Fruit fly (Drosophila melanogaster) whole organism, embryonic: Measurements from ENCODE around the gene CG13075.

Experiments used
- Atf6 ChIP-seq: fragments of 200-800 bp; sonication (Bioruptor generic); IDR thresholded peaks from 2 replicates; pipeline ENCODE4 v1.3.6; 2022; ENCODE audit warnings: missing biosample characterization, missing genetic modification characterization
- Bgb ChIP-seq: fragments of 200-800 bp; sonication (Bioruptor generic); IDR thresholded peaks from 2 replicates; pipeline ENCODE4 v1.3.6; 2022; ENCODE audit warnings: missing biosample characterization, missing genetic modification characterization; ENCODE audit not compliant: partially characterized antibody
- CG10462 ChIP-seq: fragments of 200-800 bp; sonication (Bioruptor generic); optimal IDR thresholded peaks from 2 replicates; lab custom pipeline; 2016; ENCODE audit warnings: missing biosample characterization, missing genetic modification characterization
- CG10959 ChIP-seq: fragments of 200-800 bp; sonication (Bioruptor generic); IDR thresholded peaks from 2 replicates; pipeline ENCODE4 v1.3.6; 2022; ENCODE audit warnings: missing biosample characterization, missing genetic modification characterization
- CG11695 ChIP-seq: fragments of 200-800 bp; sonication (Bioruptor generic); IDR thresholded peaks from 3 replicates; pipeline ENCODE4 v1.3.6; 2022; ENCODE audit warnings: missing biosample characterization, missing genetic modification characterization
- CG12071 ChIP-seq: fragments of 200-800 bp; sonication (Bioruptor generic); optimal IDR thresholded peaks from 3 replicates; lab custom pipeline; 2018; ENCODE audit warnings: missing biosample characterization, mild to moderate bottlenecking, missing genetic modification characterization
- CG12391 ChIP-seq: fragments of 200-800 bp; sonication (Bioruptor generic); optimal IDR thresholded peaks from 3 replicates; lab custom pipeline; 2018; ENCODE audit warnings: missing biosample characterization, mild to moderate bottlenecking, missing genetic modification characterization, moderate library complexity
- CG13287 ChIP-seq: fragments of 200-800 bp; sonication (Bioruptor generic); IDR thresholded peaks from 2 replicates; pipeline ENCODE4 v1.3.6; 2022; ENCODE audit warnings: missing biosample characterization, missing genetic modification characterization; ENCODE audit not compliant: partially characterized antibody
- CG13424 ChIP-seq: fragments of 200-800 bp; sonication (Bioruptor generic); optimal IDR thresholded peaks from 2 replicates; lab custom pipeline; 2019; ENCODE audit warnings: missing biosample characterization, mild to moderate bottlenecking, missing genetic modification characterization, moderate library complexity
- CG14860 ChIP-seq: fragments of 200-800 bp; sonication (Bioruptor generic); IDR thresholded peaks from 3 replicates; pipeline ENCODE4 v1.3.6; 2022; ENCODE audit warnings: missing biosample characterization, missing genetic modification characterization; ENCODE audit not compliant: partially characterized antibody
- CG17802 ChIP-seq: fragments of 200-800 bp; sonication (Bioruptor generic); optimal IDR thresholded peaks from 2 replicates; lab custom pipeline; 2018; ENCODE audit warnings: missing biosample characterization, mild to moderate bottlenecking, missing genetic modification characterization, moderate library complexity
- CG1792 ChIP-seq: fragments of 200-800 bp; sonication (Bioruptor generic); optimal IDR thresholded peaks from 2 replicates; lab custom pipeline; 2016; ENCODE audit warnings: missing biosample characterization, missing genetic modification characterization
- CG18011 ChIP-seq: fragments of 200-800 bp; sonication (Bioruptor generic); optimal IDR thresholded peaks from 2 replicates; lab custom pipeline; 2017; ENCODE audit warnings: missing biosample characterization, missing genetic modification characterization, mild to moderate bottlenecking, moderate library complexity, missing genotype
- CG18764 ChIP-seq: fragments of 200-800 bp; sonication (Bioruptor generic); optimal IDR thresholded peaks from 3 replicates; lab custom pipeline; 2016; ENCODE audit warnings: missing biosample characterization, missing genetic modification characterization
- CG31388 ChIP-seq: fragments of 200-800 bp; sonication (Bioruptor generic); optimal IDR thresholded peaks from 2 replicates; lab custom pipeline; 2016; ENCODE audit warnings: missing biosample characterization, missing genetic modification characterization
- CG33213 ChIP-seq: fragments of 200-800 bp; sonication (Bioruptor generic); optimal IDR thresholded peaks from 3 replicates; lab custom pipeline; 2016; ENCODE audit warnings: missing biosample characterization, missing genetic modification characterization
- CG34224 ChIP-seq: fragments of 200-800 bp; sonication (Bioruptor generic); IDR thresholded peaks from 3 replicates; pipeline ENCODE4 v1.3.6; 2022; ENCODE audit warnings: missing biosample characterization, missing genetic modification characterization; ENCODE audit not compliant: partially characterized antibody
- CG42726 ChIP-seq: fragments of 200-800 bp; sonication (Bioruptor generic); IDR thresholded peaks from 2 replicates; pipeline ENCODE4 v1.3.6; 2022; ENCODE audit warnings: missing biosample characterization, missing genetic modification characterization; ENCODE audit not compliant: partially characterized antibody
- CG4404 ChIP-seq: fragments of 200-800 bp; sonication (Bioruptor generic); IDR thresholded peaks from 2 replicates; pipeline ENCODE4 v1.3.6; 2022; ENCODE audit warnings: missing biosample characterization, missing genetic modification characterization
- CG5953 ChIP-seq: fragments of 200-800 bp; sonication (Bioruptor generic); IDR thresholded peaks from 2 replicates; pipeline ENCODE4 v1.3.6; 2022; ENCODE audit warnings: missing biosample characterization, missing genetic modification characterization
- CG7271 ChIP-seq: fragments of 200-800 bp; sonication (Bioruptor generic); optimal IDR thresholded peaks from 2 replicates; lab custom pipeline; 2018; ENCODE audit warnings: missing biosample characterization, mild to moderate bottlenecking, missing genetic modification characterization, moderate library complexity
- CG7745 ChIP-seq: fragments of 200-800 bp; sonication (Bioruptor generic); optimal IDR thresholded peaks from 2 replicates; lab custom pipeline; 2018; ENCODE audit warnings: missing biosample characterization, mild to moderate bottlenecking, missing genetic modification characterization, moderate library complexity
- CG8281 ChIP-seq: fragments of 200-800 bp; sonication (Bioruptor generic); optimal IDR thresholded peaks from 2 replicates; lab custom pipeline; 2018; ENCODE audit warnings: missing biosample characterization, mild to moderate bottlenecking, missing genetic modification characterization, moderate library complexity
- CHES-1-like ChIP-seq: fragments of 200-800 bp; sonication (Bioruptor generic); optimal IDR thresholded peaks from 2 replicates; lab custom pipeline; 2016; ENCODE audit warnings: missing biosample characterization, missing genetic modification characterization
- Camta ChIP-seq: fragments of 200-800 bp; sonication (Bioruptor generic); optimal IDR thresholded peaks from 2 replicates; lab custom pipeline; 2016; ENCODE audit warnings: missing biosample characterization, missing genetic modification characterization
- Dip2 ChIP-seq: fragments of 200-800 bp; sonication (Bioruptor generic); IDR thresholded peaks from 2 replicates; pipeline ENCODE4 v1.3.6; 2022; ENCODE audit warnings: missing biosample characterization, missing genetic modification characterization
- GATAe ChIP-seq: fragments of 200-800 bp; sonication (Bioruptor generic); conservative IDR thresholded peaks from 2 replicates; pipeline ENCODE4 v1.3.6; 2022; ENCODE audit warnings: missing biosample characterization, missing genetic modification characterization
- Hand ChIP-seq: fragments of 200-800 bp; sonication (Bioruptor generic); optimal IDR thresholded peaks from 2 replicates; lab custom pipeline; 2017; ENCODE audit warnings: mild to moderate bottlenecking, missing biosample characterization, missing genetic modification reagents, missing genetic modification characterization
- MBD-R2 ChIP-seq: fragments of 200-800 bp; sonication (Bioruptor generic); IDR thresholded peaks from 2 replicates; pipeline ENCODE4 v1.3.6; 2022; ENCODE audit warnings: missing biosample characterization, missing genetic modification characterization
- NC2α ChIP-seq: fragments of 200-800 bp; sonication (Bioruptor generic); optimal IDR thresholded peaks from 2 replicates; lab custom pipeline; 2016; ENCODE audit warnings: missing biosample characterization, missing genetic modification characterization
- Opbp ChIP-seq: fragments of 200-800 bp; sonication (Bioruptor generic); IDR thresholded peaks from 3 replicates; pipeline ENCODE4 v1.3.6; 2022; ENCODE audit warnings: missing biosample characterization, missing genetic modification characterization; ENCODE audit not compliant: partially characterized antibody
- Poxn ChIP-seq: fragments of 200-800 bp; sonication (Bioruptor generic); IDR thresholded peaks from 2 replicates; pipeline ENCODE4 v1.3.6; 2022; ENCODE audit warnings: missing biosample characterization, missing genetic modification characterization
- Rfx ChIP-seq: fragments of 200-800 bp; sonication (Bioruptor generic); IDR thresholded peaks from 2 replicates; pipeline ENCODE4 v1.3.6; 2022; ENCODE audit warnings: missing biosample characterization, missing genetic modification characterization
- Sin3A ChIP-seq: fragments of >200 bp; optimal IDR thresholded peaks from 2 replicates; lab custom pipeline; 2018
- Sox100B ChIP-seq: fragments of 200-800 bp; sonication (Bioruptor generic); optimal IDR thresholded peaks from 3 replicates; lab custom pipeline; 2018; ENCODE audit warnings: missing biosample characterization, mild to moderate bottlenecking, missing genetic modification characterization
- Xrp1 ChIP-seq: fragments of 200-800 bp; sonication (Bioruptor generic); IDR thresholded peaks from 2 replicates; pipeline ENCODE4 v1.3.6; 2022; ENCODE audit warnings: missing biosample characterization, missing genetic modification characterization
- cad ChIP-seq: fragments of >200 bp; optimal IDR thresholded peaks from 2 replicates; lab custom pipeline; 2017; ENCODE audit warnings: missing biosample characterization, missing genetic modification characterization
- crol ChIP-seq: fragments of 200-800 bp; sonication (Bioruptor generic); IDR thresholded peaks from 2 replicates; pipeline ENCODE4 v1.3.6; 2022; ENCODE audit warnings: missing biosample characterization, missing genetic modification characterization
- fu2 ChIP-seq: fragments of 200-800 bp; sonication (Bioruptor generic); optimal IDR thresholded peaks from 2 replicates; lab custom pipeline; 2016; ENCODE audit warnings: missing biosample characterization, missing genetic modification characterization
- kah ChIP-seq: fragments of 200-800 bp; sonication (Bioruptor generic); optimal IDR thresholded peaks from 2 replicates; lab custom pipeline; 2018; ENCODE audit warnings: missing biosample characterization, mild to moderate bottlenecking, missing genetic modification characterization
- lilli ChIP-seq: fragments of 200-800 bp; sonication (Bioruptor generic); optimal IDR thresholded peaks from 3 replicates; lab custom pipeline; 2016; ENCODE audit warnings: missing biosample characterization, missing genetic modification characterization
- org-1 ChIP-seq: fragments of 200-800 bp; sonication (Bioruptor generic); optimal IDR thresholded peaks from 2 replicates; lab custom pipeline; 2017; ENCODE audit warnings: missing biosample characterization, missing genetic modification characterization
- pan ChIP-seq, 4 experiments: fragments of >200 bp in 3 of 4; fragments of 200-800 bp in 1 of 4; sonication (Bioruptor generic) in 1 of 4; optimal IDR thresholded peaks in 3 of 4; IDR thresholded peaks in 1 of 4; 2 replicates each; pipeline versions ENCODE4 v1.3.6 to Lab custom; 2017 to 2022; ENCODE audit warnings: missing biosample characterization in 2 of 4, missing genetic modification characterization in 2 of 4, mixed read lengths in 1 of 4
- pho ChIP-seq: fragments of 200-800 bp; sonication (Bioruptor generic); optimal IDR thresholded peaks from 2 replicates; lab custom pipeline; 2016; ENCODE audit warnings: missing biosample characterization, missing genetic modification characterization
- sd ChIP-seq: fragments of 200-800 bp; sonication (Bioruptor generic); optimal IDR thresholded peaks from 3 replicates; lab custom pipeline; 2018; ENCODE audit warnings: missing biosample characterization, mild to moderate bottlenecking, missing genetic modification characterization, moderate library complexity
- seq ChIP-seq: fragments of 200-800 bp; sonication (Bioruptor generic); IDR thresholded peaks from 2 replicates; pipeline ENCODE4 v1.3.6; 2022; ENCODE audit warnings: missing biosample characterization, missing genetic modification characterization
- sr ChIP-seq: fragments of 200-800 bp; sonication (Bioruptor generic); IDR thresholded peaks from 3 replicates; pipeline ENCODE4 v1.3.6; 2022; ENCODE audit warnings: missing biosample characterization, missing genetic modification characterization
- ssp ChIP-seq: fragments of 200-800 bp; sonication (Bioruptor generic); IDR thresholded peaks from 2 replicates; pipeline ENCODE4 v1.3.6; 2022; ENCODE audit warnings: missing biosample characterization, missing genetic modification characterization
- zfh1 ChIP-seq: fragments of 200-800 bp; sonication (Bioruptor generic); IDR thresholded peaks from 3 replicates; pipeline ENCODE4 v1.3.6; 2022; ENCODE audit warnings: missing biosample characterization, missing genetic modification characterization

CG13075 gene

dm6 chr3L:16060806-16061600 lies 22.8 kb upstream of the CG13075 start (continued):
- TF ChIP-seq Rfx (GFP tag; lab: Robert Waterston, UW) (peak; percentile 39; the same call in 1 of the 2 replicates), pho (GFP tag; lab: Kevin White, UChicago) (no peak), sd (peak; percentile 76), CG5953 (GFP tag; lab: Robert Waterston, UW) (no peak), CG18764 (GFP tag; lab: Kevin White, UChicago) (no peak), org-1 (GFP tag; lab: Kevin White, UChicago) (peak; percentile 49), Atf6 (peak; percentile 28; the same call in 1 of the 2 replicates), CG10462 (no peak), CG12071 (GFP tag; lab: Kevin White, UChicago) (no peak), Camta (no peak), Sox100B (GFP tag; lab: Kevin White, UChicago) (peak; percentile 74), CG8281 (tag; lab: Kevin White, UChicago) (no peak), Sin3A (lab: Kevin White, UChicago) (no peak), CG18011 (GFP tag; lab: Kevin White, UChicago) (no peak), NC2α (no peak), CG11695 (GFP tag; lab: Robert Waterston, UW) (0 out of 3 replicates have a peak, but pooled peaks have one; percentile 17), Bgb (GFP tag; lab: Robert Waterston, UW) (no peak), CG42726 (GFP tag; lab: Robert Waterston, UW) (no peak), Opbp (no peak), CG31388 (GFP tag; lab: Kevin White, UChicago) (no peak), CG17802 (tag; lab: Kevin White, UChicago) (no peak), Hand (GFP tag; lab: Kevin White, UChicago) (no peak), pan (optimal IDR thresholded peaks at IDR 0.05; lab: Kevin White, UChicago) (no peak), pan (GFP tag; optimal IDR thresholded peaks at IDR 0.05 in 1 of 2, IDR thresholded peaks at IDR 0.05 in 1 of 2) (no peak), GATAe (GFP tag; lab: Robert Waterston, UW) (no peak), CG7271 (no peak), cad (no peak), CG12391 (tag; lab: Kevin White, UChicago) (peak; percentile 57), CG7745 (no peak), CG14860 (GFP tag; lab: Robert Waterston, UW) (no peak), CG4404 (GFP tag; lab: Robert Waterston, UW) (no peak), lilli (GFP tag; lab: Kevin White, UChicago) (peak; percentile 35), CHES-1-like (GFP tag; lab: Kevin White, UChicago) (peak; percentile 14), Poxn (GFP tag; lab: Robert Waterston, UW) (no peak), CG13287 (no peak), Xrp1 (no peak; the same call in 1 of the 2 replicates), CG10959 (GFP tag; lab: Robert Waterston, UW) (no peak), Dip2 (GFP tag; lab: Robert Waterston, UW) (no peak), fu2 (GFP tag; lab: Kevin White, UChicago) (no peak), crol (GFP tag; lab: Robert Waterston, UW) (peak; percentile 78), CG33213 (GFP tag; lab: Kevin White, UChicago) (no peak), CG34224 (GFP tag; lab: Robert Waterston, UW) (no peak), MBD-R2 (peak; percentile 9; the same call in 1 of the 2 replicates), zfh1 (no peak), kah (GFP tag; lab: Kevin White, UChicago) (no peak), CG13424 (tag; lab: Kevin White, UChicago) (peak; percentile 56), sr (GFP tag; lab: Robert Waterston, UW) (no peak), CG1792 (no peak), ssp (GFP tag; lab: Robert Waterston, UW) (no peak), seq (GFP tag; lab: Robert Waterston, UW) (no peak; the same call in 1 of the 2 replicates)
